Worm (Caenorhabditis elegans) whole organism, L4 larva: ENCODE results near the gene M110.7.

Source experiments
- F37D6.2 ChIP-seq: sonication (generic microtip); optimal IDR thresholded peaks from 2 replicates; lab custom pipeline; 2016; ENCODE audit warnings: mild to moderate bottlenecking, missing genetic modification characterization, missing compliant biosample characterization
- ZK546.5 ChIP-seq, 2 experiments: sonication (generic microtip); optimal IDR thresholded peaks; 2 replicates each; lab custom pipeline; 2017; ENCODE audit warnings: missing biosample characterization in 2 of 2, missing genetic modification characterization in 2 of 2
- ceh-82 ChIP-seq: sonication (generic microtip); optimal IDR thresholded peaks from 2 replicates; lab custom pipeline; 2017; ENCODE audit warnings: missing biosample characterization, missing genetic modification characterization
- dpl-1 ChIP-seq: fragments of 150-350 bp; optimal IDR thresholded peaks from 2 replicates; lab custom pipeline; 2014; ENCODE audit warnings: missing biosample characterization, missing genetic modification reagents, missing genetic modification characterization
- egl-27 ChIP-seq: sonication (generic microtip); optimal IDR thresholded peaks from 3 replicates; lab custom pipeline; 2017; ENCODE audit warnings: missing biosample characterization, missing genetic modification reagents, missing genetic modification characterization
- mdt-29 ChIP-seq: fragments of 200-800 bp; sonication (Bioruptor generic); IDR thresholded peaks from 2 replicates; pipeline ENCODE4 v1.3.6; 2022; ENCODE audit warnings: missing genetic modification reagents, missing genetic modification characterization, missing compliant biosample characterization
- mep-1 ChIP-seq: fragments of 150-350 bp; sonication (generic microtip); optimal IDR thresholded peaks from 3 replicates; lab custom pipeline; 2014; ENCODE audit warnings: missing biosample characterization, missing genetic modification characterization
- skn-1 ChIP-seq: fragments of 150-350 bp; optimal IDR thresholded peaks from 2 replicates; lab custom pipeline; 2014; ENCODE audit warnings: missing biosample characterization, missing genetic modification characterization
- zag-1 ChIP-seq: fragments of 150-350 bp; optimal IDR thresholded peaks from 2 replicates; lab custom pipeline; 2014; ENCODE audit warnings: missing biosample characterization, missing genetic modification characterization
- ztf-11 ChIP-seq: fragments of 150-350 bp; optimal IDR thresholded peaks from 2 replicates; lab custom pipeline; 2014; ENCODE audit warnings: missing biosample characterization, missing genetic modification characterization

- no peak for TF ChIP-seq zag-1
- TF ChIP-seq mdt-29 (GFP tag; lab: Robert Waterston, UW), result no peak
- TF ChIP-seq ceh-82 (tag; lab: Kevin White, UChicago), result no peak
- no peak for TF ChIP-seq mep-1 (tag; lab: Kevin White, UChicago)
- no peak for TF ChIP-seq egl-27
- no peak for TF ChIP-seq ztf-11
- no peak for TF ChIP-seq skn-1 (tag; lab: Kevin White, UChicago)
- no peak for TF ChIP-seq dpl-1 (GFP tag; lab: Kevin White, UChicago)
- no peak for TF ChIP-seq ZK546.5 (tag; optimal IDR thresholded peaks at IDR 0.05; lab: Kevin White, UChicago)
- TF ChIP-seq F37D6.2, result no peak
Observed at ce11 chrII:8269855-8270647, 37.5 kb downstream of the M110.7 start, which contains the start of gene tdc-1.
